Worm (Caenorhabditis elegans) whole organism, early embryonic: ENCODE data around the gene cra-1.

Source experiments
- B0310.2 ChIP-seq: sonication (generic microtip); optimal IDR thresholded peaks from 2 replicates; lab custom pipeline; 2016; ENCODE audit warnings: mild to moderate bottlenecking, missing genetic modification characterization, missing compliant biosample characterization
- F13C5.2 ChIP-seq: sonication (generic microtip); optimal IDR thresholded peaks from 2 replicates; lab custom pipeline; 2017; ENCODE audit warnings: mild to moderate bottlenecking, missing genetic modification characterization, inconsistent platforms, missing compliant biosample characterization
- aly-1 ChIP-seq: sonication (generic microtip); optimal IDR thresholded peaks from 2 replicates; lab custom pipeline; 2016; ENCODE audit warnings: missing genetic modification characterization, missing compliant biosample characterization
- ama-1 ChIP-seq: fragments of 150-350 bp; optimal IDR thresholded peaks from 2 replicates; lab custom pipeline; 2014
- ceh-13 ChIP-seq: fragments of 200-800 bp; sonication (Bioruptor generic); optimal IDR thresholded peaks from 2 replicates; lab custom pipeline; 2018; ENCODE audit warnings: mild to moderate bottlenecking, missing genetic modification characterization, missing compliant biosample characterization
- ceh-36 ChIP-seq: sonication (generic microtip); optimal IDR thresholded peaks from 2 replicates; lab custom pipeline; 2016; ENCODE audit warnings: missing genetic modification characterization, inconsistent platforms, missing compliant biosample characterization
- ets-7 ChIP-seq: sonication (generic microtip); optimal IDR thresholded peaks from 2 replicates; lab custom pipeline; 2016; ENCODE audit warnings: missing genotype, missing genetic modification characterization, missing compliant biosample characterization
- flt-1 ChIP-seq: fragments of 200-800 bp; sonication (Bioruptor generic); IDR thresholded peaks from 2 replicates; pipeline ENCODE4 v1.3.6; 2022; ENCODE audit warnings: missing genetic modification characterization, missing compliant biosample characterization
- hmbx-1 ChIP-seq: sonication (generic microtip); optimal IDR thresholded peaks from 2 replicates; lab custom pipeline; 2016; ENCODE audit warnings: mild to moderate bottlenecking, missing genetic modification characterization, missing compliant biosample characterization
- hmg-4 ChIP-seq: fragments of 200-800 bp; sonication (Bioruptor generic); optimal IDR thresholded peaks from 2 replicates; lab custom pipeline; 2018; ENCODE audit warnings: mild to moderate bottlenecking, missing genetic modification characterization, missing compliant biosample characterization
- hnd-1 ChIP-seq: sonication (generic microtip); optimal IDR thresholded peaks from 2 replicates; lab custom pipeline; 2016; ENCODE audit warnings: missing genetic modification characterization, missing compliant biosample characterization
- pes-1 ChIP-seq: fragments of 200-800 bp; sonication (Bioruptor generic); IDR thresholded peaks from 2 replicates; pipeline ENCODE4 v1.3.6; 2022; ENCODE audit warnings: missing genetic modification reagents, missing genetic modification characterization, missing compliant biosample characterization
- scrt-1 ChIP-seq: fragments of 200-800 bp; sonication (Bioruptor generic); IDR thresholded peaks from 2 replicates; pipeline ENCODE4 v1.3.6; 2022; ENCODE audit warnings: missing genetic modification characterization, missing compliant biosample characterization
- sea-1 ChIP-seq: fragments of 200-800 bp; sonication (Bioruptor generic); conservative IDR thresholded peaks from 2 replicates; pipeline ENCODE4 v1.3.6; 2022; ENCODE audit warnings: missing genetic modification characterization, missing compliant biosample characterization
- tbx-11 ChIP-seq: fragments of 200-800 bp; sonication (Bioruptor generic); IDR thresholded peaks from 2 replicates; pipeline ENCODE4 v1.3.6; 2022; ENCODE audit warnings: missing genetic modification characterization, missing compliant biosample characterization
- tbx-37 ChIP-seq: fragments of 200-800 bp; sonication (Bioruptor generic); conservative IDR thresholded peaks from 2 replicates; pipeline ENCODE4 v1.3.6; 2022; ENCODE audit warnings: missing genetic modification reagents, missing genetic modification characterization, missing compliant biosample characterization
- tra-4 ChIP-seq: sonication (generic microtip); optimal IDR thresholded peaks from 2 replicates; lab custom pipeline; 2017; ENCODE audit warnings: missing genetic modification characterization, missing compliant biosample characterization

The cra-1 gene

DNA sequence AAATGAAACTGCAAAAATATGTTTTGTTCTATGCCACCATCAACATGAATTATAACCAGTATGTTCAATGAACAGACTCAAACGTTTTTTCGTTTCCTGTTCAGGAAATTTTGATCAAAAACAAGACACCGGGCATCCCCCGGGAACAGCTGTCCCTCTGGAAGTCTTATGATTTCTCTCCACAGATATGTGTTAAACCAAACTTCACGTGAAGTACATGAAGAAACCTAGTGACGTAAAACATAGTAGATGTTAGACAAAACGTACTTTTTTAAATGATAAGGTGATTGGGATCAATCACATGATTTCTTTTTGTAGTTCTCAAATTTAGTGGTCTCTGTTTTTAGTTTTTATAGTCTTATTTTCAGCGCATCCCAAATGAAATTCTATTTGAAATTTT lies 29.3 kb upstream of the cra-1 start:
- TF ChIP-seq ets-7 (tag; lab: Kevin White, UChicago): no peak
- no peak for TF ChIP-seq B0310.2 (tag; lab: Kevin White, UChicago)
- no peak for TF ChIP-seq sea-1

DNA sequence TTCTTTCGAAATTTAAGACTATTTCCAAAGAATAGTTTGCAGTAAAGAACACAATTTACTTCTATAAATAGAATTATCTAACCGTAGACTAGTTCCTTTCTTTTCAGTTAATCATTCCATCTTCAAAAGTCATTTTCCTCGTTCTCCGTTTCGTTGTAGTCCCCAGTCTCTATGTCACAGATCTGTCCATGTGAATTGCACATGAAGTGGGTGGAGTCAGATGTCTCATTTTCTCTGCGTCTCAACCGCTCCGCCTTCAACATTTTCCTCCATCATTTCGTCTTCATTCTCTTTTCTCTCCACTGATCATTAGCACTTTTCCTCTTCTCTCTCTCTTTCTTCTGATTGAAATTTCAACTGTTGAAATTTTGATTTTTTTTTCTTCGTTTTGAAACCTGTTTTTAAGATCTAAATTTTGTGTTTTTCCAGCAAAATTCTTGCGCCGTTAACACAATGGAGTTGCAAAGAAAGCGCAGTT lies 28.4 kb upstream of the cra-1 start, which contains the start of gene T07E3.4:
T07E3.4 (plus strand) TSS at position 428 of the 478 bp plus-strand sequence.
- no peak for TF ChIP-seq flt-1 (GFP tag; lab: Robert Waterston, UW)
- no peak for TF ChIP-seq hnd-1 (tag; lab: Kevin White, UChicago)
- no peak for TF ChIP-seq tbx-11 (GFP tag; lab: Robert Waterston, UW)
- TF ChIP-seq sea-1: no peak
- TF ChIP-seq ceh-36 (tag; lab: Kevin White, UChicago): no peak
- no peak for TF ChIP-seq hmg-4 (GFP tag; lab: Kevin White, UChicago)
- TF ChIP-seq F13C5.2 (tag; lab: Kevin White, UChicago): no peak
- no peak for TF ChIP-seq B0310.2 (tag; lab: Kevin White, UChicago)
- no peak for TF ChIP-seq tbx-37 (GFP tag; lab: Robert Waterston, UW)
- no peak for TF ChIP-seq ets-7 (tag; lab: Kevin White, UChicago)
- no peak for TF ChIP-seq ama-1 (lab: Kevin White, UChicago)
- no peak for TF ChIP-seq tra-4 (tag; lab: Kevin White, UChicago)

DNA sequence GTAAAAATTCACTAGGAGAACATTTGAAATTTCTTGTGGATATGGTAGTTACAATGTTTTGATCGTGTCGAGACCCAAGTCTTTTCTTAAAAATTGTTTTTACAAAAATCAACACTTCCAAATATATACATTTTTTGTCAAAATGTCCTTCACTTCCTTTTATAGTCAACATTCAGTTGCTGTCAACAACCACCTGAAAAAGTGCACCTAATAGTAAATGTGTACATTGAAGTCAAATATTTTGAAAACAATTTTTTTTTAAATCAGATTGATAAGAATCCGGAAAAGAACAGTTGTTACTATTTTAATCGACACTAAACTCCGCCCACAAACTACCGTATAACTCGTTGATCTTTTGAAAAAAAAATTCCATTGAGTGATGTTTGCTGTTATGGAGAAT lies 26.4 kb upstream of the cra-1 start:
- TF ChIP-seq hnd-1 (tag; lab: Kevin White, UChicago) (no peak), aly-1 (tag; lab: Kevin White, UChicago) (no peak), ceh-13 (GFP tag; lab: Kevin White, UChicago) (no peak), tbx-11 (GFP tag; lab: Robert Waterston, UW) (no peak), ceh-36 (tag; lab: Kevin White, UChicago) (no peak), flt-1 (GFP tag; lab: Robert Waterston, UW) (no peak), hmbx-1 (no peak), tra-4 (tag; lab: Kevin White, UChicago) (no peak), ama-1 (lab: Kevin White, UChicago) (no peak), pes-1 (no peak), B0310.2 (tag; lab: Kevin White, UChicago) (no peak), hmg-4 (GFP tag; lab: Kevin White, UChicago) (no peak), F13C5.2 (tag; lab: Kevin White, UChicago) (no peak)

DNA sequence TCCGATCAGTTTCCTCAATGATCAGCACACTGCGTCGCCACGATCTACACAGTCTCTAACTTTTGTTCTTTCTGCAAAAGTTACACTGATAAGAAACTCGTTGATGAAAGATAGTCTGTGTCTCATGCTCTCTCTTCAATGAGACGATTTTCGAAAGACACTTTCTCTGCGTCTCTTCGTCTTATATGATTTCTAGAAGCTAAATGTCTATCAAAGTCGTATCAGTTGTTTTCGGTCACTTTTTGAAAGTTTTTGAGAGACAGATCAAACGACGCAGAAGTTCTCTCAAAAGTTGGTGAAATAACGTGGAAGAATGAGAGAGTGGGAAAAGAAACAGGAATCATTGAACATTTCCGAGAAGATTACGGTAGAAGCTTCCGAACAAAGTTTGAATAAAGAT lies 25.9 kb upstream of the cra-1 start:
- no peak for TF ChIP-seq tra-4 (tag; lab: Kevin White, UChicago)
- TF ChIP-seq hnd-1 (tag; lab: Kevin White, UChicago): no peak
- no peak for TF ChIP-seq aly-1 (tag; lab: Kevin White, UChicago)
- no peak for TF ChIP-seq tbx-37 (GFP tag; lab: Robert Waterston, UW)
- no peak for TF ChIP-seq tbx-11 (GFP tag; lab: Robert Waterston, UW)
- no peak for TF ChIP-seq pes-1
- no peak for TF ChIP-seq scrt-1 (GFP tag; lab: Robert Waterston, UW)
- no peak for TF ChIP-seq B0310.2 (tag; lab: Kevin White, UChicago)
- no peak for TF ChIP-seq ceh-36 (tag; lab: Kevin White, UChicago)
- no peak for TF ChIP-seq F13C5.2 (tag; lab: Kevin White, UChicago)
- TF ChIP-seq flt-1 (GFP tag; lab: Robert Waterston, UW): no peak
- no peak for TF ChIP-seq ets-7 (tag; lab: Kevin White, UChicago)
- no peak for TF ChIP-seq hmbx-1
- no peak for TF ChIP-seq ama-1 (lab: Kevin White, UChicago)
- TF ChIP-seq hmg-4 (GFP tag; lab: Kevin White, UChicago): no peak
- no peak for TF ChIP-seq ceh-13 (GFP tag; lab: Kevin White, UChicago)

DNA sequence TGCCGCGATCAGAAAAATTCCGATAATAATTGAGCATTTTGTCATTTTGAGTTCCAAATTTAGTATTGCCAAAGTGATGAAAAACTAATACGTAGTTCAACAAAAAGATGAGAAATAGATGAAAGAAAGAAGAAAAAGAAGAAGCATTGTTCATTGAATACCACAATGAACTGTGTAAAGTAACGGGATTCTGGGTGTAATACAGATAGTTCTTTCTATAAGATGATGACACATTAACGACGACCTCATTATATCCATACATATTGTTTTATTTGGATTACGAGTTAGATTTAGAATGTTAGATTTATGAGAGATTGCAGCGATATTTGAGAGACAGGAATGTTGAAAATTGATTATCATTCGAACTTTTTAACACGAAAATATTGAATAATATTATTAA lies 22.3 kb upstream of the cra-1 start, which contains the start of gene K04C2.5:
K04C2.5 (minus strand) TSS at position 101 of the 400 bp plus-strand sequence.
- TF ChIP-seq ama-1 (lab: Kevin White, UChicago) (no peak), hmg-4 (GFP tag; lab: Kevin White, UChicago) (no peak), hmbx-1 (no peak), aly-1 (tag; lab: Kevin White, UChicago) (no peak), tbx-37 (GFP tag; lab: Robert Waterston, UW) (no peak), F13C5.2 (tag; lab: Kevin White, UChicago) (no peak), B0310.2 (tag; lab: Kevin White, UChicago) (no peak), ceh-36 (tag; lab: Kevin White, UChicago) (no peak), hnd-1 (tag; lab: Kevin White, UChicago) (no peak), ceh-13 (GFP tag; lab: Kevin White, UChicago) (no peak), sea-1 (no peak), scrt-1 (GFP tag; lab: Robert Waterston, UW) (no peak), pes-1 (no peak), flt-1 (GFP tag; lab: Robert Waterston, UW) (no peak), tbx-11 (GFP tag; lab: Robert Waterston, UW) (no peak), tra-4 (tag; lab: Kevin White, UChicago) (no peak)

DNA sequence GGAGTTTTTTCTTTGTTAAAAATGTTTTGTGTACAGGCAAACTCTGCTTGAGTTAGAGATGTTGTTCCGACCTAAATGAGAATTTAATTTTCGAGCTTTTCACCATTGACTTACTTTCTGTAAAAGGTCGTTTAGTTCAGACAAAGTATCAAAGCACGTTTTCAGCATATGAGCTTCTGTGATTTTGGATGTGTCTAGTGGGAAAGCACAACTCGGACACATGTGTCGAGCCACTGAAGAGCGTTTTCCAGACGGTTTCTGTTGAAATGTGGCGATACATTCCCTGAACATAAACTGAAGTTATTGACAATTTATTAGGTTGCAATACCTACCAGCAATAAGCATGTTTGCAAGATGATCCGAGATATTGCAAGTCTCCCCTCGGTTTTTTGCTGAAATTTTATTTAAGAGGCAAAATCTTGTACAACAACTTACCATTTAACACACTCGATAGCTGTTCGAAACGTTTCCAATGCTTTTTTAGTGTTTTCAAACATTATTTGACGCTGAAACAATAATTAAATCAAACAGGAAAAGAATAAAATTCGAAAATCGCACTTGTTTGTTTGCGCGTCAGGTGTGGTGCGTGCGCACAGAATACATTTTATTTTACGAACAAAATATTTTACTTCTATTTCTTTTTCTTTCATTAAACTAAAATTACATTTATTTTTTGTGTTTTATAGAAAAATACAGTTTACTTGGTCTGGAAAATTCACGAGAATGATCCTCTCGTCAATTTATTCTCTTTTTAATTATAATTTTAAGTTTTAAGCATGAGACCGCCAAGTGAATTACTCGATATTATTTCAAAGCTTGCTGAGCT lies 20.0 kb upstream of the cra-1 start, which contains the start of the genes brd-1 and K04C2.2:
brd-1 (minus strand) TSS at position 506 of the 826 bp plus-strand sequence.
K04C2.2 (plus strand) TSS at position 776 of the 826 bp plus-strand sequence.
- TF ChIP-seq flt-1 (GFP tag; lab: Robert Waterston, UW) (no peak), scrt-1 (GFP tag; lab: Robert Waterston, UW) (no peak), ceh-36 (tag; lab: Kevin White, UChicago) (no peak), ets-7 (tag; lab: Kevin White, UChicago) (no peak), B0310.2 (tag; lab: Kevin White, UChicago) (no peak), F13C5.2 (tag; lab: Kevin White, UChicago) (no peak), hmg-4 (GFP tag; lab: Kevin White, UChicago) (no peak), ama-1 (lab: Kevin White, UChicago) (no peak), sea-1 (no peak), pes-1 (no peak), hnd-1 (tag; lab: Kevin White, UChicago) (no peak), tra-4 (tag; lab: Kevin White, UChicago) (no peak), ceh-13 (GFP tag; lab: Kevin White, UChicago) (no peak), hmbx-1 (no peak), aly-1 (tag; lab: Kevin White, UChicago) (no peak), tbx-11 (GFP tag; lab: Robert Waterston, UW) (no peak)
